Worm (Caenorhabditis elegans): ENCODE results near the gene T07E3.4.

T07E3.4 gene

ce11 chrIII:6887574-6887973, 10.2 kb upstream of the T07E3.4 start (continued):
- TF ChIP-seq unc-55 (GFP tag; optimal IDR thresholded peaks at IDR 0.05) (no peak), che-1 (tag; optimal IDR thresholded peaks at IDR 0.05) (peak; percentile 77), hlh-8 (tag; optimal IDR thresholded peaks at IDR 0.05) (peak; percentile 53), T23F11.4 (GFP tag; optimal IDR thresholded peaks at IDR 0.05) (peak; percentile 58), unc-3 (GFP tag; conservative IDR thresholded peaks at IDR 0.05) (peak; percentile 52; the same call in 1 of the 2 replicates), unc-3 (tag; optimal IDR thresholded peaks at IDR 0.05) (peak; percentile 44), unc-42 (tag; optimal IDR thresholded peaks at IDR 0.05) (peak; percentile 74), zip-5 (tag; optimal IDR thresholded peaks at IDR 0.05) (peak; percentile 33)

- TF ChIP-seq tbx-7 (tag; optimal IDR thresholded peaks at IDR 0.05) (no peak), ref-2 (tag; optimal IDR thresholded peaks at IDR 0.05) (peak; percentile 17), ttx-3 (tag; optimal IDR thresholded peaks at IDR 0.05) (no peak), dve-1 (tag; optimal IDR thresholded peaks at IDR 0.05) (peak; percentile 12)
These were observed 9.3 kb upstream of the T07E3.4 start for ce11 chrIII:6888497-6888896.

DNA sequence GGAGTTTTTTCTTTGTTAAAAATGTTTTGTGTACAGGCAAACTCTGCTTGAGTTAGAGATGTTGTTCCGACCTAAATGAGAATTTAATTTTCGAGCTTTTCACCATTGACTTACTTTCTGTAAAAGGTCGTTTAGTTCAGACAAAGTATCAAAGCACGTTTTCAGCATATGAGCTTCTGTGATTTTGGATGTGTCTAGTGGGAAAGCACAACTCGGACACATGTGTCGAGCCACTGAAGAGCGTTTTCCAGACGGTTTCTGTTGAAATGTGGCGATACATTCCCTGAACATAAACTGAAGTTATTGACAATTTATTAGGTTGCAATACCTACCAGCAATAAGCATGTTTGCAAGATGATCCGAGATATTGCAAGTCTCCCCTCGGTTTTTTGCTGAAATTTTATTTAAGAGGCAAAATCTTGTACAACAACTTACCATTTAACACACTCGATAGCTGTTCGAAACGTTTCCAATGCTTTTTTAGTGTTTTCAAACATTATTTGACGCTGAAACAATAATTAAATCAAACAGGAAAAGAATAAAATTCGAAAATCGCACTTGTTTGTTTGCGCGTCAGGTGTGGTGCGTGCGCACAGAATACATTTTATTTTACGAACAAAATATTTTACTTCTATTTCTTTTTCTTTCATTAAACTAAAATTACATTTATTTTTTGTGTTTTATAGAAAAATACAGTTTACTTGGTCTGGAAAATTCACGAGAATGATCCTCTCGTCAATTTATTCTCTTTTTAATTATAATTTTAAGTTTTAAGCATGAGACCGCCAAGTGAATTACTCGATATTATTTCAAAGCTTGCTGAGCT, 8.6 kb upstream of the T07E3.4 start, which contains the start of the genes brd-1 and K04C2.2:
TSS of gene brd-1 (minus strand) at position 506 of the 826 bp plus-strand sequence.
TSS of gene K04C2.2 (plus strand) at position 776 of the 826 bp plus-strand sequence.
- TF ChIP-seq hlh-30 (tag; optimal IDR thresholded peaks at IDR 0.05; ENCODE audit: insufficient read depth) (no peak), ref-2 (tag; optimal IDR thresholded peaks at IDR 0.05) (no peak), dmd-4 (tag; optimal IDR thresholded peaks at IDR 0.05; ENCODE audit: borderline replicate concordance) (no peak), pat-9 (tag; optimal IDR thresholded peaks at IDR 0.05) (no peak), ceh-34 (tag; optimal IDR thresholded peaks at IDR 0.05) (no peak), pros-1 (tag; optimal IDR thresholded peaks at IDR 0.05) (no peak), hlh-6 (tag; optimal IDR thresholded peaks at IDR 0.05) (no peak), fax-1 (tag; optimal IDR thresholded peaks at IDR 0.05) (no peak), Y22D7AL.16 (tag; optimal IDR thresholded peaks at IDR 0.05) (no peak), unc-42 (tag; optimal IDR thresholded peaks at IDR 0.05) (no peak), ceh-19 (GFP tag; optimal IDR thresholded peaks at IDR 0.05) (no peak), zip-5 (tag; optimal IDR thresholded peaks at IDR 0.05) (no peak), ceh-9 (tag; optimal IDR thresholded peaks at IDR 0.05) (no peak), C08G9.2 (tag; optimal IDR thresholded peaks at IDR 0.05) (no peak), fkh-10 (GFP tag; optimal IDR thresholded peaks at IDR 0.05) (no peak), ceh-24 (tag; optimal IDR thresholded peaks at IDR 0.05) (no peak)

DNA sequence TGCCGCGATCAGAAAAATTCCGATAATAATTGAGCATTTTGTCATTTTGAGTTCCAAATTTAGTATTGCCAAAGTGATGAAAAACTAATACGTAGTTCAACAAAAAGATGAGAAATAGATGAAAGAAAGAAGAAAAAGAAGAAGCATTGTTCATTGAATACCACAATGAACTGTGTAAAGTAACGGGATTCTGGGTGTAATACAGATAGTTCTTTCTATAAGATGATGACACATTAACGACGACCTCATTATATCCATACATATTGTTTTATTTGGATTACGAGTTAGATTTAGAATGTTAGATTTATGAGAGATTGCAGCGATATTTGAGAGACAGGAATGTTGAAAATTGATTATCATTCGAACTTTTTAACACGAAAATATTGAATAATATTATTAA, 6.3 kb upstream of the T07E3.4 start, which contains the start of gene K04C2.5:
TSS of gene K04C2.5 (minus strand) at position 101 of the 400 bp plus-strand sequence.
- TF ChIP-seq unc-86 (tag; optimal IDR thresholded peaks at IDR 0.05) (no peak), ceh-9 (tag; optimal IDR thresholded peaks at IDR 0.05) (no peak), fkh-6 (tag; optimal IDR thresholded peaks at IDR 0.05) (no peak), K02D7.2 (tag; optimal IDR thresholded peaks at IDR 0.05) (no peak), pqm-1 (tag; optimal IDR thresholded peaks at IDR 0.05) (no peak), ceh-31 (tag; optimal IDR thresholded peaks at IDR 0.05) (no peak), dmd-4 (tag; optimal IDR thresholded peaks at IDR 0.05; ENCODE audit: borderline replicate concordance) (no peak)

- TF ChIP-seq unc-55 (GFP tag; optimal IDR thresholded peaks at IDR 0.05) (peak; percentile 44), elt-2 (tag; optimal IDR thresholded peaks at IDR 0.05) (peak; percentile 68), ahr-1 (tag; optimal IDR thresholded peaks at IDR 0.05) (no peak), lim-6 (tag; optimal IDR thresholded peaks at IDR 0.05) (no peak), nfya-1 (tag; optimal IDR thresholded peaks at IDR 0.05) (peak; percentile 19), ceh-18 (tag; optimal IDR thresholded peaks at IDR 0.05) (peak; percentile 57)
These were observed 2.6 kb upstream of the T07E3.4 start for ce11 chrIII:6895166-6895565.

Data from whole organism, late embryonic.